Fruit fly (Drosophila melanogaster) whole organism, pupa: ENCODE results near the gene JMJD7.

ENCODE experiments used
- CG15710 ChIP-seq: fragments of 200-800 bp; sonication (Bioruptor generic); optimal IDR thresholded peaks from 2 replicates; lab custom pipeline; 2018; ENCODE audit warnings: missing biosample characterization, mild to moderate bottlenecking, missing genetic modification characterization, moderate library complexity
- CG17806 ChIP-seq: fragments of 200-800 bp; sonication (Bioruptor generic); optimal IDR thresholded peaks from 2 replicates; lab custom pipeline; 2018; ENCODE audit warnings: missing biosample characterization, mild to moderate bottlenecking, missing genetic modification characterization, moderate library complexity
- CG32121 ChIP-seq: fragments of 200-800 bp; sonication (Bioruptor generic); IDR thresholded peaks from 2 replicates; pipeline ENCODE4 v1.3.6; 2022; ENCODE audit warnings: missing biosample characterization, missing genetic modification characterization
- CG34367 ChIP-seq: fragments of 200-800 bp; sonication (Bioruptor generic); optimal IDR thresholded peaks from 2 replicates; lab custom pipeline; 2018; ENCODE audit warnings: missing biosample characterization, mild to moderate bottlenecking, missing genetic modification characterization
- CG4496 ChIP-seq: fragments of 200-800 bp; sonication (Bioruptor generic); IDR thresholded peaks from 3 replicates; pipeline ENCODE4 v1.3.6; 2022; ENCODE audit warnings: missing biosample characterization, missing genetic modification characterization
- CG8301 ChIP-seq: fragments of 200-800 bp; sonication (Bioruptor generic); optimal IDR thresholded peaks from 2 replicates; lab custom pipeline; 2018; ENCODE audit warnings: missing biosample characterization, mild to moderate bottlenecking, missing genetic modification characterization
- D1 ChIP-seq: fragments of 200-800 bp; sonication (Bioruptor generic); optimal IDR thresholded peaks from 2 replicates; lab custom pipeline; 2018; ENCODE audit warnings: missing biosample characterization, mild to moderate bottlenecking, missing genetic modification characterization, moderate library complexity
- EcR ChIP-seq: fragments of 200-800 bp; sonication (Bioruptor generic); optimal IDR thresholded peaks from 3 replicates; lab custom pipeline; 2019; ENCODE audit warnings: missing biosample characterization, missing genetic modification characterization, mild to moderate bottlenecking, moderate library complexity, missing genetic modification reagents
- Ets98B ChIP-seq: fragments of 200-800 bp; sonication (Bioruptor generic); IDR thresholded peaks from 2 replicates; pipeline ENCODE4 v1.3.6; 2022; ENCODE audit warnings: missing biosample characterization, missing genetic modification characterization
- Pif1A ChIP-seq: fragments of 200-800 bp; sonication (Bioruptor generic); optimal IDR thresholded peaks from 3 replicates; lab custom pipeline; 2016; ENCODE audit warnings: missing biosample characterization, missing genetic modification characterization
- Pif1B ChIP-seq: fragments of 200-800 bp; sonication (Bioruptor generic); optimal IDR thresholded peaks from 3 replicates; lab custom pipeline; 2016; ENCODE audit warnings: missing biosample characterization, missing genetic modification characterization
- Snoo ChIP-seq: fragments of 200-800 bp; sonication (Bioruptor generic); optimal IDR thresholded peaks from 3 replicates; lab custom pipeline; 2017; ENCODE audit warnings: missing biosample characterization, mild to moderate bottlenecking, missing genetic modification characterization, inconsistent platforms
- fd96Ca ChIP-seq: fragments of 200-800 bp; sonication (Bioruptor generic); IDR thresholded peaks from 3 replicates; pipeline ENCODE4 v1.3.6; 2022; ENCODE audit warnings: missing biosample characterization, missing genetic modification characterization
- rn ChIP-seq: fragments of 200-800 bp; sonication (Bioruptor generic); IDR thresholded peaks from 2 replicates; pipeline ENCODE4 v1.3.6; 2022; ENCODE audit warnings: missing biosample characterization, missing genetic modification characterization

dm6 chr3L:13412886-13413224, 37.2 kb downstream of the JMJD7 start:
- TF ChIP-seq CG4496 (GFP tag; lab: Robert Waterston, UW) (no peak), D1 (tag; lab: Kevin White, UChicago) (no peak), Snoo (tag; lab: Kevin White, UChicago) (no peak), Pif1B (GFP tag; lab: Kevin White, UChicago) (no peak), rn (no peak), CG32121 (GFP tag; lab: Robert Waterston, UW) (no peak), CG17806 (no peak), fd96Ca (GFP tag; lab: Robert Waterston, UW) (no peak), CG8301 (tag; lab: Kevin White, UChicago) (no peak), EcR (GFP tag; lab: Kevin White, UChicago) (no peak), Pif1A (no peak), Ets98B (GFP tag; lab: Robert Waterston, UW) (no peak), CG34367 (tag; lab: Kevin White, UChicago) (no peak), CG15710 (tag; lab: Kevin White, UChicago) (no peak)
